Fruit fly (Drosophila melanogaster) whole organism, pupa: ENCODE measurements around the gene CG32032.

Experiments
- CG12605 ChIP-seq: fragments of 200-800 bp; sonication (Bioruptor generic); IDR thresholded peaks from 2 replicates; pipeline ENCODE4 v1.3.6; 2022; ENCODE audit warnings: missing biosample characterization, missing genetic modification characterization
- CG32121 ChIP-seq: fragments of 200-800 bp; sonication (Bioruptor generic); IDR thresholded peaks from 2 replicates; pipeline ENCODE4 v1.3.6; 2022; ENCODE audit warnings: missing biosample characterization, missing genetic modification characterization
- CG8301 ChIP-seq: fragments of 200-800 bp; sonication (Bioruptor generic); optimal IDR thresholded peaks from 2 replicates; lab custom pipeline; 2018; ENCODE audit warnings: missing biosample characterization, mild to moderate bottlenecking, missing genetic modification characterization
- Pif1A ChIP-seq: fragments of 200-800 bp; sonication (Bioruptor generic); optimal IDR thresholded peaks from 3 replicates; lab custom pipeline; 2016; ENCODE audit warnings: missing biosample characterization, missing genetic modification characterization
- Snoo ChIP-seq: fragments of 200-800 bp; sonication (Bioruptor generic); optimal IDR thresholded peaks from 3 replicates; lab custom pipeline; 2017; ENCODE audit warnings: missing biosample characterization, mild to moderate bottlenecking, missing genetic modification characterization, inconsistent platforms

DNA sequence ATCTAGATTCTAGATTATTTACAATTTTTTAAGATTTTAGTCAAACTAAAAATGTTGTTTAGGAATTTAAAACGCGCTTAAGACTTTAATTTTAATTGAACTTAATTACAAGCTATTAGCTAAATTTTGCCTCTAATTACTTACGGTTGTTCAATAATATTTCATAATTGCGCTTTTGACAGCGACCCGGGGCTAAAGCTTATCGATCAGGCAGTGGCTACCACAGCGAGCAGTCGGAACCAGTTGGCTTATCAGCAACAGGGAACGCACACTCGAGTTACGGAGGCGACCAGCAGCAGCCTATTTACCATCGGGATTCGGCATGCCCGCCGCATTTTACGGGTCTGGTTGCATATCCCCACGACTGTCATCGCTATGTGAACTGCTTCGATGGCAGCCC is 18.0 kb upstream of the CG32032 start:
- no peak for TF ChIP-seq Snoo (tag; lab: Kevin White, UChicago)
- no peak for TF ChIP-seq CG32121
- no peak for TF ChIP-seq CG12605 (GFP tag; lab: Robert Waterston, UW)
- no peak for TF ChIP-seq Pif1A (GFP tag; lab: Kevin White, UChicago)
- TF ChIP-seq CG8301 (tag; lab: Kevin White, UChicago), result no peak
